Worm (Caenorhabditis elegans): ENCODE measurements around the gene Y49F6B.12.

Gene Y49F6B.12

DNA sequence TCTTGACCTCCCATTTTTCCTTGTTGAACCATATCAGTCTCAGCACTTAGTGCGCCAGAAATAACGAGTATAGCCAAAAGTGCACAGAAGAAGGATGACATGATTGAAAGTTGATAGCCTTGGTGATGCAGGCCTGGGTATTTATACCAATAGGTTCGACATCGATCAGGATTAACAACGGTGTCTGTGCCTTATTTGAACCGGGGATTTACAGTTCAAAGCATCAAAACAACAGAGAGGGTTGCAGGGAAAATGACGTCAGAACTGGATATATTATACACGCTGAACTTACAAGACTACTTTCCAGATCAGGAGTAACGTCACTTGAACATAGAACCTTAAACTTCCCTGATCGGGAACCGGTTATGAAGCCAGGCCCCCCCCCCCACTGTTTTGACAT lies at the start of gene Y49F6B.12:
Gene Y49F6B.12 (minus strand): TSS at position 101 of the 400 bp plus-strand sequence.
- no peak for TF ChIP-seq hlh-13 (GFP tag; optimal IDR thresholded peaks at IDR 0.05)
- no peak for TF ChIP-seq K09A11.1 (tag; optimal IDR thresholded peaks at IDR 0.05; ENCODE audit: insufficient read depth)
- no peak for TF ChIP-seq fkh-6 (tag; optimal IDR thresholded peaks at IDR 0.05)
- TF ChIP-seq hlh-8 (tag; optimal IDR thresholded peaks at IDR 0.05) = no peak
- no peak for TF ChIP-seq unc-55 (GFP tag; optimal IDR thresholded peaks at IDR 0.05)
- TF ChIP-seq ceh-45 (GFP tag; IDR thresholded peaks at IDR 0.05) = no peak
- no peak for TF ChIP-seq syd-9 (tag; optimal IDR thresholded peaks at IDR 0.05)
- no peak for TF ChIP-seq tbx-2 (tag; optimal IDR thresholded peaks at IDR 0.05)
- TF ChIP-seq ceh-18 (tag; optimal IDR thresholded peaks at IDR 0.05) = no peak
- TF ChIP-seq K02D7.2 (tag; optimal IDR thresholded peaks at IDR 0.05) = no peak
- no peak for TF ChIP-seq pqm-1 (tag; optimal IDR thresholded peaks at IDR 0.05)
- no peak for TF ChIP-seq tbx-7 (tag; optimal IDR thresholded peaks at IDR 0.05)
- no peak for TF ChIP-seq ets-4 (tag; optimal IDR thresholded peaks at IDR 0.05)
- no peak for TF ChIP-seq pax-1 (tag; optimal IDR thresholded peaks at IDR 0.05)
- no peak for TF ChIP-seq pros-1 (tag; optimal IDR thresholded peaks at IDR 0.05)
- no peak for TF ChIP-seq F13H6.1 (tag; optimal IDR thresholded peaks at IDR 0.05)
- TF ChIP-seq unc-3 (GFP tag; conservative IDR thresholded peaks at IDR 0.05) = no peak
- no peak for TF ChIP-seq unc-3 (tag; optimal IDR thresholded peaks at IDR 0.05)
- no peak for TF ChIP-seq ceh-48 (tag; optimal IDR thresholded peaks at IDR 0.05)
- TF ChIP-seq pha-4 (tag; optimal IDR thresholded peaks at IDR 0.05) = no peak
- TF ChIP-seq nhr-11 (tag; optimal IDR thresholded peaks at IDR 0.05) = no peak

DNA sequence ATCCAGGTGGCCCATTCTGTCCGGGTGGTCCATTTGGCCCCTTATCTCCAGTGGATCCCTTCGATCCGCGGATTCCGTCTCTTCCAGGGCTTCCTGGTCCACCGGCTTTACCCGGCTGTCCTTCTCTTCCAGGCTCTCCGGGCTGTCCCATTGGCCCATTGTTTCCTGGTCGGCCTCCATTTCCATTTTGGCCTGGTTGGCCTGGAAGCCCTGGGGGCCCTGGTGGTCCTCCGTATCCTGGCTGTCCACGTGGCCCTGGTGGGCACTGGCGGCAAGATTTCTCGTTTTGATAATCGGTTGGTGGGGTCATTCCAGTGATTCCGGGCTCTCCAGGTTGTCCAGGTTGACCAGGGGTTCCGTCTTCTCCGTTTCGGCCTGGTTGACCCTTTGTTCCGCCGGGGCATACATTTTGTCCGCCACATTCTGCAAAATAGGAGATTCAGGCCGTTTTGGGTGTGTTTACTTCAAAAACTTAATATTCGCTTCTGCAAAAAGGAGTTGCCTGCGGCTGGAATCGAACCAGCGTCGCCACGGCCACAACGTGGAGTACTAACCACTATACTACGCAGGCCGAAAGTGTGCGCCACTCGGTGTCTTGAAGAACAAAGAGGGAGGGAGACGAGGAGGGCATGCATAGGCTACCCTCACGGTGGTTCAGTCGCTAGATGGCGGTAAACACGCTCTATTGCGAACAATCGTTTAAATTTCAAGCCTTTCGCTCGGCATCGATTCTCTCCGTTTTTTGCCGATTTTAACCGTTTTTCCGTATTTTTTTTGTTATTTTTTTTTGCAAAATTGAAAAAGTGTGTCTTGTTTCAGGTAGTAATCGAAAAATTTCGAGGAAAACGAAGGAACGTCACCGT lies 49.0 kb upstream of the Y49F6B.12 start, which contains the start of gene W09G10.9:
Gene W09G10.9 (plus strand): TSS at position 813 of the 863 bp plus-strand sequence.
- TF ChIP-seq pag-3 (tag; optimal IDR thresholded peaks at IDR 0.05; ENCODE audit: borderline replicate concordance) = no peak
- peak; percentile 66 for TF ChIP-seq fkh-6 (tag; optimal IDR thresholded peaks at IDR 0.05)
- peak; percentile 60 for TF ChIP-seq gmeb-2 (tag; optimal IDR thresholded peaks at IDR 0.05)
- no peak for TF ChIP-seq ceh-30 (tag; optimal IDR thresholded peaks at IDR 0.05)
- TF ChIP-seq sdc-2 (tag; optimal IDR thresholded peaks at IDR 0.05) = peak; percentile 48
- peak; percentile 51 for TF ChIP-seq zip-5 (tag; optimal IDR thresholded peaks at IDR 0.05)
- TF ChIP-seq eyg-1 (tag; optimal IDR thresholded peaks at IDR 0.05) = peak; percentile 49
- TF ChIP-seq sox-2 (GFP tag; IDR thresholded peaks at IDR 0.05) = peak; percentile 88
- TF ChIP-seq ceh-18 (tag; optimal IDR thresholded peaks at IDR 0.05) = peak; percentile 73
- no peak for TF ChIP-seq fkh-10 (GFP tag; optimal IDR thresholded peaks at IDR 0.05)
- no peak for TF ChIP-seq elt-4 (tag; optimal IDR thresholded peaks at IDR 0.05)
- TF ChIP-seq ceh-2 (tag; optimal IDR thresholded peaks at IDR 0.05) = peak; percentile 50
- peak; percentile 76 for TF ChIP-seq madf-2 (tag; optimal IDR thresholded peaks at IDR 0.05)
- TF ChIP-seq ceh-9 (tag; optimal IDR thresholded peaks at IDR 0.05) = peak; percentile 6
- TF ChIP-seq ceh-31 (tag; optimal IDR thresholded peaks at IDR 0.05) = peak; percentile 39
- TF ChIP-seq fax-1 (tag; optimal IDR thresholded peaks at IDR 0.05) = peak; percentile 65
- TF ChIP-seq pros-1 (tag; optimal IDR thresholded peaks at IDR 0.05) = no peak
- peak; percentile 70 for TF ChIP-seq dmd-4 (tag; optimal IDR thresholded peaks at IDR 0.05; ENCODE audit: borderline replicate concordance)
- no peak for TF ChIP-seq odd-2 (tag; optimal IDR thresholded peaks at IDR 0.05)
- peak; percentile 80 for TF ChIP-seq tbx-2 (tag; optimal IDR thresholded peaks at IDR 0.05)
- peak; percentile 57 for TF ChIP-seq nfya-1 (tag; optimal IDR thresholded peaks at IDR 0.05)
- peak; percentile 83 for TF ChIP-seq ceh-6 (GFP tag; optimal IDR thresholded peaks at IDR 0.05)
- TF ChIP-seq mec-3 (tag; optimal IDR thresholded peaks at IDR 0.05; ENCODE audit: borderline replicate concordance) = no peak
- peak; percentile 77 for TF ChIP-seq pha-2 (tag; optimal IDR thresholded peaks at IDR 0.05)
- TF ChIP-seq che-1 (tag; optimal IDR thresholded peaks at IDR 0.05) = peak; percentile 74
- peak; percentile 55 for TF ChIP-seq Y22D7AL.16 (tag; optimal IDR thresholded peaks at IDR 0.05)
- peak; percentile 13 for TF ChIP-seq ceh-14 (tag; optimal IDR thresholded peaks at IDR 0.05)
- peak; percentile 73 for TF ChIP-seq pat-9 (tag; optimal IDR thresholded peaks at IDR 0.05)
- TF ChIP-seq T23F11.4 (GFP tag; optimal IDR thresholded peaks at IDR 0.05) = peak; percentile 56
- peak; percentile 68 for TF ChIP-seq ttx-3 (tag; optimal IDR thresholded peaks at IDR 0.05)
- TF ChIP-seq elt-2 (tag; optimal IDR thresholded peaks at IDR 0.05) = peak; percentile 84
- peak; percentile 59 for TF ChIP-seq ceh-22 (tag; optimal IDR thresholded peaks at IDR 0.05)
- TF ChIP-seq hlh-8 (tag; optimal IDR thresholded peaks at IDR 0.05) = no peak
- TF ChIP-seq npax-4 (tag; optimal IDR thresholded peaks at IDR 0.05) = peak; percentile 40
- TF ChIP-seq tbx-7 (tag; optimal IDR thresholded peaks at IDR 0.05) = no peak
- no peak for TF ChIP-seq nhr-11 (tag; optimal IDR thresholded peaks at IDR 0.05)
